Fruit fly (Drosophila melanogaster): ENCODE data around the gene sav.

DNA sequence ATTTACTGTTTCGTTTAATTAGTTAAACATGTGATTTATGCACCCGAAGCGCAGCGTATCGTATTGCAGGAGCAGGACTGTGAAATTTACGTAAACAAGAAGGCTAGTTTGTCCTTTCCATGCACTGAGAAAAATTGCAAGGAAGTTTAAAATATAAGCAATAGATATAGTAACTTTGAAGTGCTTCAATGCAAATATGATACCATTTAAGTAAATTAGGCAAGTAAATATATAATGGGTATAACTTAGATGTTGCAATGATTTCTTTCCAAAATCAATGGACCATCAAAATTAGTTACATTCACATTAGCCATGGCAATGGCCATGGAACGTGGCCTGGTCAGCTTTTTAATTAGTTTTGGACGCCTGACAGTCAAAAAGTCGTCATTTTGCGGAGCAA, 30.2 kb downstream of the sav start:
- TF ChIP-seq CTCF (optimal IDR thresholded peaks at IDR 0.05) (no peak), CG8478 (optimal IDR thresholded peaks at IDR 0.05) (no peak)
